Worm (Caenorhabditis elegans): Measurements from ENCODE around the gene mtl-2.

mtl-2 gene

ce11 chrV:13980807-13981206 lies 37.7 kb downstream of the mtl-2 start, which contains the start of gene eol-1:
TSS of gene eol-1 (minus strand) at chrV:13980907.
- TF ChIP-seq tbx-11 (GFP tag; IDR thresholded peaks at IDR 0.05) (no peak), ceh-13 (GFP tag; optimal IDR thresholded peaks at IDR 0.05) (no peak), flt-1 (GFP tag; IDR thresholded peaks at IDR 0.05) (no peak), hmg-4 (GFP tag; optimal IDR thresholded peaks at IDR 0.05) (no peak), hnd-1 (tag; optimal IDR thresholded peaks at IDR 0.05) (no peak), sea-1 (GFP tag; conservative IDR thresholded peaks at IDR 0.05) (no peak), aly-1 (tag; optimal IDR thresholded peaks at IDR 0.05) (no peak), hmbx-1 (tag; optimal IDR thresholded peaks at IDR 0.05) (no peak), F13C5.2 (tag; optimal IDR thresholded peaks at IDR 0.05) (no peak), scrt-1 (GFP tag; IDR thresholded peaks at IDR 0.05) (no peak), pes-1 (GFP tag; IDR thresholded peaks at IDR 0.05) (no peak), tra-4 (tag; optimal IDR thresholded peaks at IDR 0.05) (no peak), ama-1 (optimal IDR thresholded peaks at IDR 0.05) (no peak)

Data from whole organism, early embryonic.